Worm (Caenorhabditis elegans): ENCODE measurements around the gene fbxb-10.
A peak's percentile ranks its signal among the peaks of the same experiment; 100 is the strongest.

Gene fbxb-10

ce11 chrII:1808217-1808616, 10.0 kb downstream of the fbxb-10 start, which contains the start of gene C08F1.8:
C08F1.8 (minus strand) TSS chrII:1808317.
- TF ChIP-seq dpl-1 (GFP tag; optimal IDR thresholded peaks at IDR 0.05) (no peak), unc-130 (GFP tag; optimal IDR thresholded peaks at IDR 0.05) (no peak), nhr-11 (tag; optimal IDR thresholded peaks at IDR 0.05) (no peak), php-3 (GFP tag; IDR thresholded peaks at IDR 0.05) (no peak), Y105C5A.15 (GFP tag; IDR thresholded peaks at IDR 0.05) (no peak), ces-1 (GFP tag; optimal IDR thresholded peaks at IDR 0.05) (no peak), fkh-10 (GFP tag; optimal IDR thresholded peaks at IDR 0.05) (no peak), lim-7 (GFP tag; IDR thresholded peaks at IDR 0.05) (no peak), pqm-1 (tag; optimal IDR thresholded peaks at IDR 0.05) (no peak), nhr-111 (GFP tag; optimal IDR thresholded peaks at IDR 0.05) (no peak), F37D6.2 (tag; optimal IDR thresholded peaks at IDR 0.05) (no peak), ztf-11 (tag; optimal IDR thresholded peaks at IDR 0.05) (no peak), daf-8 (GFP tag; IDR thresholded peaks at IDR 0.05) (no peak), egl-43 (GFP tag; IDR thresholded peaks at IDR 0.05) (no peak), ceh-82 (tag; optimal IDR thresholded peaks at IDR 0.05) (no peak), dmd-8 (GFP tag; IDR thresholded peaks at IDR 0.05) (no peak), nhr-48 (tag; optimal IDR thresholded peaks at IDR 0.05) (no peak)

ce11 chrII:1806358-1806757, 11.8 kb downstream of the fbxb-10 start, which contains the start of gene C08F1.12:
C08F1.12 (minus strand) TSS chrII:1806458.
- TF ChIP-seq nhr-111 (GFP tag; optimal IDR thresholded peaks at IDR 0.05) (no peak), nhr-11 (tag; optimal IDR thresholded peaks at IDR 0.05) (no peak), lim-7 (GFP tag; IDR thresholded peaks at IDR 0.05) (no peak), zfp-3 (GFP tag; conservative IDR thresholded peaks at IDR 0.05) (no peak), mxl-2 (GFP tag; conservative IDR thresholded peaks at IDR 0.05) (no peak), set-16 (GFP tag; IDR thresholded peaks at IDR 0.05) (no peak), hlh-11 (tag; optimal IDR thresholded peaks at IDR 0.05) (no peak), hif-1 (tag; optimal IDR thresholded peaks at IDR 0.05) (no peak), lin-15B (tag; optimal IDR thresholded peaks at IDR 0.05) (no peak), F44E2.7 (GFP tag; IDR thresholded peaks at IDR 0.05) (no peak), ceh-28 (tag; optimal IDR thresholded peaks at IDR 0.05) (no peak), dve-1 (tag; optimal IDR thresholded peaks at IDR 0.05; ENCODE audit: insufficient read depth) (no peak), egl-43 (GFP tag; IDR thresholded peaks at IDR 0.05) (no peak), hlh-30 (tag; optimal IDR thresholded peaks at IDR 0.05; ENCODE audit: insufficient read depth) (no peak), zag-1 (tag; optimal IDR thresholded peaks at IDR 0.05) (no peak), ceh-62 (tag; optimal IDR thresholded peaks at IDR 0.05) (no peak)

- TF ChIP-seq aha-1 (tag) (no peak), F10B5.3 (tag; optimal IDR thresholded peaks at IDR 0.05) (no peak), pqm-1 (tag; optimal IDR thresholded peaks at IDR 0.05) (no peak), lin-38 (GFP tag; IDR thresholded peaks at IDR 0.05) (no peak)
Measured at ce11 chrII:1788087-1788486, 30.1 kb downstream of the fbxb-10 start, which contains the start of the genes C08F1.6 and fbxb-13. C08F1.6 (minus strand) TSS chrII:1788187. fbxb-13 (plus strand) TSS chrII:1788277.

- no peak for TF ChIP-seq nhr-77 (tag; optimal IDR thresholded peaks at IDR 0.05)
- TF ChIP-seq unc-62 (GFP tag; optimal IDR thresholded peaks at IDR 0.05 in 1 of 2): peak in 1 of 2 experiments; percentile 97
- no peak for TF ChIP-seq unc-62 (tag; optimal IDR thresholded peaks at IDR 0.05)
- no peak for TF ChIP-seq duxl-1 (tag; optimal IDR thresholded peaks at IDR 0.05; ENCODE audit: poor library complexity)
- no peak for TF ChIP-seq hif-1 (tag; optimal IDR thresholded peaks at IDR 0.05)
Measured at ce11 chrII:1787208-1787607, 31.0 kb downstream of the fbxb-10 start.
